Fruit fly (Drosophila melanogaster): Measurements from ENCODE around the gene CG46320.

Gene CG46320

DNA sequence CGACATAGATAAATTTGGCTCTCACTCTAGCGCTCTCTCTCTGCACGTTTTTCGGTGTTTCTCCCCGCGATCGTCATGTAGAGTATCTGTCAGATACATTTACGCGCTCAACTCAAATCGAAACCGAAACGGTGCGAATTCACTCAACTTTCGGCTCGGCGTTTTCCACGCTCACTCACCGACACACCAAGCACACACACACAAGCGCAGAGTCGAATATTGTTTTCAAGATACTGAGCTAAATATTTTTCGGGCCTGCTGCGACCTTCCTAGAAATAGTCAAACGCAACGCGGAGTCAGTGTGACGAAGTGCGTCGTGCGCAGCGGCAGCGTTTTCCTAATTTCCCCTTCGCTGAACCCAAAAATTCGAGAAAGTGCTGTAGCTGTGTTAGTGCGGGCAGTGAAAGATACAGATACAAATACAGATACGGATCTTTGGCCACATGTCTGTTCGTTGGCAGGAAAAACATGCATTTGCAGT, 9.5 kb upstream of the CG46320 start, which contains the start of gene lin-28 (continued):
- TF ChIP-seq hth (optimal IDR thresholded peaks at IDR 0.05): no peak
- no peak for TF ChIP-seq Sox100B (GFP tag; optimal IDR thresholded peaks at IDR 0.05)
- TF ChIP-seq MTF-1 (GFP tag; optimal IDR thresholded peaks at IDR 0.05; ENCODE audit: borderline replicate concordance): peak; percentile 81
- TF ChIP-seq trh (GFP tag; optimal IDR thresholded peaks at IDR 0.05): no peak
- no peak for TF ChIP-seq TFAM (GFP tag; optimal IDR thresholded peaks at IDR 0.05)
- TF ChIP-seq twi (tag; optimal IDR thresholded peaks at IDR 0.05): peak; percentile 82
- peak; percentile 74 for TF ChIP-seq ci (GFP tag; IDR thresholded peaks at IDR 0.05)
- no peak for TF ChIP-seq CG2202 (tag; optimal IDR thresholded peaks at IDR 0.05)
- TF ChIP-seq sr (GFP tag; IDR thresholded peaks at IDR 0.05): peak; percentile 21; the same call in 1 of the 3 replicates
- no peak for TF ChIP-seq CG11085 (GFP tag; IDR thresholded peaks at IDR 0.05)
- peak in 1 of 2 experiments; percentile 44 for TF ChIP-seq Hr78 (GFP tag; optimal IDR thresholded peaks at IDR 0.05)
- TF ChIP-seq CG1647 (GFP tag; optimal IDR thresholded peaks at IDR 0.05): no peak
- TF ChIP-seq Hr51 (GFP tag; optimal IDR thresholded peaks at IDR 0.05): peak in 1 of 2 experiments; percentile 23
- TF ChIP-seq CG15479 (GFP tag; optimal IDR thresholded peaks at IDR 0.05): peak; percentile 57
- TF ChIP-seq CG17186 (GFP tag; optimal IDR thresholded peaks at IDR 0.05): no peak
- TF ChIP-seq Deaf1 (tag; optimal IDR thresholded peaks at IDR 0.05): peak; percentile 88
- TF ChIP-seq CG3847 (GFP tag; IDR thresholded peaks at IDR 0.05): no peak
- no peak for TF ChIP-seq org-1 (GFP tag; optimal IDR thresholded peaks at IDR 0.05)
- TF ChIP-seq sens-2 (GFP tag; IDR thresholded peaks at IDR 0.05): no peak
- TF ChIP-seq ap (GFP tag; IDR thresholded peaks at IDR 0.05): no peak
- peak; percentile 2 for TF ChIP-seq az2 (GFP tag; optimal IDR thresholded peaks at IDR 0.05)
- no peak for TF ChIP-seq Abd-B (GFP tag; optimal IDR thresholded peaks at IDR 0.05)
- no peak for TF ChIP-seq rib (GFP tag; IDR thresholded peaks at IDR 0.05)
- peak; percentile 72 for TF ChIP-seq gcm (GFP tag; optimal IDR thresholded peaks at IDR 0.05)
- no peak for TF ChIP-seq dmrt99B (tag; optimal IDR thresholded peaks at IDR 0.05)
- TF ChIP-seq Usf (GFP tag; optimal IDR thresholded peaks at IDR 0.05): no peak
- TF ChIP-seq CG4424 (GFP tag; optimal IDR thresholded peaks at IDR 0.05): no peak
- TF ChIP-seq CG11723 (GFP tag; optimal IDR thresholded peaks at IDR 0.05): no peak
- no peak for TF ChIP-seq CG12155 (GFP tag; optimal IDR thresholded peaks at IDR 0.05)
- peak; percentile 52; the same call in 1 of the 2 replicates for TF ChIP-seq CG42726 (GFP tag; IDR thresholded peaks at IDR 0.05; ENCODE audit: partially characterized antibody)
- no peak for TF ChIP-seq CG7357 (GFP tag; IDR thresholded peaks at IDR 0.05)
- TF ChIP-seq CG30020 (tag; optimal IDR thresholded peaks at IDR 0.05): no peak
- TF ChIP-seq corto (GFP tag; optimal IDR thresholded peaks at IDR 0.05): no peak
- no peak for TF ChIP-seq Myb (GFP tag; optimal IDR thresholded peaks at IDR 0.05)
- peak; percentile 36 for TF ChIP-seq ERR (GFP tag; optimal IDR thresholded peaks at IDR 0.05)
- no peak for TF ChIP-seq zfh1 (GFP tag; IDR thresholded peaks at IDR 0.05)
- TF ChIP-seq CrebB (tag; optimal IDR thresholded peaks at IDR 0.05): no peak
- no peak for TF ChIP-seq CG1024 (GFP tag; IDR thresholded peaks at IDR 0.05)
- no peak for TF ChIP-seq ara (GFP tag; IDR thresholded peaks at IDR 0.05)
- TF ChIP-seq CG7271 (tag; optimal IDR thresholded peaks at IDR 0.05): no peak
- TF ChIP-seq Six4 (GFP tag; optimal IDR thresholded peaks at IDR 0.05): no peak
- TF ChIP-seq caup (GFP tag; optimal IDR thresholded peaks at IDR 0.05; ENCODE audit: severe bottlenecking): no peak
- TF ChIP-seq cas (GFP tag; IDR thresholded peaks at IDR 0.05): no peak
- TF ChIP-seq CG32532 (GFP tag; IDR thresholded peaks at IDR 0.05): no peak
- TF ChIP-seq vfl (GFP tag; optimal IDR thresholded peaks at IDR 0.05): no peak
- TF ChIP-seq HLH54F (GFP tag; optimal IDR thresholded peaks at IDR 0.05): no peak
- TF ChIP-seq NK7.1 (GFP tag; optimal IDR thresholded peaks at IDR 0.05): no peak
- no peak for TF ChIP-seq CG18011 (GFP tag; optimal IDR thresholded peaks at IDR 0.05)
- TF ChIP-seq pita (GFP tag; optimal IDR thresholded peaks at IDR 0.05): no peak
- TF ChIP-seq CG34376 (GFP tag; optimal IDR thresholded peaks at IDR 0.05): no peak
- no peak for TF ChIP-seq slp2 (GFP tag; optimal IDR thresholded peaks at IDR 0.05)
